Worm (Caenorhabditis elegans) whole organism, young adult: ENCODE data around the gene F59E11.7.

Source experiments
- B0336.3 ChIP-seq: fragments of 200-800 bp; sonication (Bioruptor generic); IDR thresholded peaks from 2 replicates; pipeline ENCODE4 v1.3.6; 2022; ENCODE audit warnings: missing genetic modification characterization, missing compliant biosample characterization
- D2030.7 ChIP-seq: fragments of 200-800 bp; sonication (Bioruptor generic); IDR thresholded peaks from 2 replicates; pipeline ENCODE4 v1.3.6; 2022; ENCODE audit warnings: missing genetic modification reagents, missing genetic modification characterization, missing compliant biosample characterization
- F23B12.7 ChIP-seq: sonication (generic microtip); optimal IDR thresholded peaks from 2 replicates; lab custom pipeline; 2017; ENCODE audit warnings: missing genetic modification characterization, mild to moderate bottlenecking, missing compliant biosample characterization, antibody characterized with exemption, moderate library complexity; ENCODE audit not compliant: insufficient read depth
- F33H1.4 ChIP-seq: fragments of 200-800 bp; sonication (Bioruptor generic); IDR thresholded peaks from 2 replicates; pipeline ENCODE4 v1.3.6; 2022; ENCODE audit warnings: missing genetic modification reagents, missing genetic modification characterization, missing compliant biosample characterization
- F37B4.10 ChIP-seq: fragments of 200-800 bp; sonication (Bioruptor generic); IDR thresholded peaks from 2 replicates; pipeline ENCODE4 v1.3.6; 2022; ENCODE audit warnings: missing genetic modification characterization, missing compliant biosample characterization
- F52B5.7 ChIP-seq: sonication (generic microtip); optimal IDR thresholded peaks from 2 replicates; lab custom pipeline; 2016; ENCODE audit warnings: mild to moderate bottlenecking, missing genetic modification characterization, missing compliant biosample characterization
- T26A5.8 ChIP-seq: sonication (generic microtip); optimal IDR thresholded peaks from 2 replicates; lab custom pipeline; 2016; ENCODE audit warnings: missing genetic modification characterization, missing compliant biosample characterization
- Y53F4B.3 ChIP-seq: fragments of 200-800 bp; sonication (Bioruptor generic); IDR thresholded peaks from 2 replicates; pipeline ENCODE4 v1.3.6; 2022; ENCODE audit warnings: missing genetic modification reagents, missing genetic modification characterization, missing compliant biosample characterization
- Y53G8AR.9 ChIP-seq: fragments of 200-800 bp; sonication (Bioruptor generic); conservative IDR thresholded peaks from 2 replicates; pipeline ENCODE4 v1.3.6; 2022; ENCODE audit warnings: missing genetic modification reagents, missing genetic modification characterization, missing compliant biosample characterization
- Y56A3A.18 ChIP-seq: fragments of 200-800 bp; sonication (Bioruptor generic); IDR thresholded peaks from 2 replicates; pipeline ENCODE4 v1.3.6; 2022; ENCODE audit warnings: missing genetic modification reagents, missing genetic modification characterization, missing compliant biosample characterization
- Y79H2A.3 ChIP-seq: fragments of 200-800 bp; sonication (Bioruptor generic); conservative IDR thresholded peaks from 2 replicates; pipeline ENCODE4 v1.3.6; 2022; ENCODE audit warnings: missing genetic modification reagents, missing genetic modification characterization, missing compliant biosample characterization
- akir-1 ChIP-seq: fragments of 200-800 bp; sonication (Bioruptor generic); optimal IDR thresholded peaks from 2 replicates; lab custom pipeline; 2018; ENCODE audit warnings: mild to moderate bottlenecking, missing genetic modification characterization, moderate library complexity, missing compliant biosample characterization
- aptf-3 ChIP-seq: fragments of 200-800 bp; sonication (Bioruptor generic); IDR thresholded peaks from 2 replicates; pipeline ENCODE4 v1.3.6; 2022; ENCODE audit warnings: missing genetic modification characterization, missing compliant biosample characterization
- atf-7 ChIP-seq: sonication (generic microtip); optimal IDR thresholded peaks from 2 replicates; lab custom pipeline; 2017; ENCODE audit warnings: mild to moderate bottlenecking, missing genetic modification characterization, missing compliant biosample characterization
- attf-5 ChIP-seq: fragments of 200-800 bp; sonication (Bioruptor generic); optimal IDR thresholded peaks from 2 replicates; lab custom pipeline; 2018; ENCODE audit warnings: mild to moderate bottlenecking, missing genetic modification characterization, missing compliant biosample characterization
- attf-6 ChIP-seq: fragments of 200-800 bp; sonication (Bioruptor generic); IDR thresholded peaks from 2 replicates; pipeline ENCODE4 v1.3.6; 2022; ENCODE audit warnings: missing genetic modification reagents, missing genetic modification characterization, missing compliant biosample characterization
- chd-7 ChIP-seq: sonication (generic microtip); optimal IDR thresholded peaks from 2 replicates; lab custom pipeline; 2016; ENCODE audit warnings: mild to moderate bottlenecking, missing genetic modification characterization, moderate library complexity, missing compliant biosample characterization
- dox-1 ChIP-seq: fragments of 200-800 bp; sonication (Bioruptor generic); IDR thresholded peaks from 2 replicates; pipeline ENCODE4 v1.3.6; 2022; ENCODE audit warnings: missing genetic modification reagents, missing genetic modification characterization, missing compliant biosample characterization
- dpl-1 ChIP-seq: fragments of 150-350 bp; optimal IDR thresholded peaks from 2 replicates; lab custom pipeline; 2014; ENCODE audit warnings: missing biosample characterization, missing genetic modification reagents, missing genetic modification characterization
- egl-18 ChIP-seq: fragments of 200-800 bp; sonication (Bioruptor generic); IDR thresholded peaks from 2 replicates; pipeline ENCODE4 v1.3.6; 2022; ENCODE audit warnings: missing genetic modification reagents, missing genetic modification characterization, missing compliant biosample characterization
- fkh-3 ChIP-seq: sonication (generic microtip); optimal IDR thresholded peaks from 2 replicates; lab custom pipeline; 2016; ENCODE audit warnings: mild to moderate bottlenecking, missing genetic modification characterization, missing compliant biosample characterization
- hsf-1 ChIP-seq: fragments of 200-800 bp; sonication (Bioruptor generic); IDR thresholded peaks from 2 replicates; pipeline ENCODE4 v1.3.6; 2022; ENCODE audit warnings: missing genetic modification reagents, missing genetic modification characterization, missing compliant biosample characterization
- let-526 ChIP-seq: fragments of 200-800 bp; sonication (Bioruptor generic); IDR thresholded peaks from 2 replicates; pipeline ENCODE4 v1.3.6; 2022; ENCODE audit warnings: missing genetic modification reagents, missing genetic modification characterization, missing compliant biosample characterization
- let-607 ChIP-seq, 2 experiments: fragments of 200-800 bp in 1 of 2; sonication (Bioruptor generic) in 1 of 2; sonication (generic microtip) in 1 of 2; optimal IDR thresholded peaks; 2 replicates each; lab custom pipeline; 2016 to 2018; ENCODE audit warnings: mild to moderate bottlenecking in 2 of 2, missing compliant biosample characterization in 2 of 2, missing genetic modification characterization in 2 of 2, moderate library complexity in 2 of 2, missing genotype in 1 of 2
- lsl-1 ChIP-seq: fragments of 200-800 bp; sonication (Bioruptor generic); optimal IDR thresholded peaks from 2 replicates; lab custom pipeline; 2018; ENCODE audit warnings: mild to moderate bottlenecking, missing genetic modification characterization, moderate library complexity, missing compliant biosample characterization
- madf-3 ChIP-seq: fragments of 200-800 bp; sonication (Bioruptor generic); IDR thresholded peaks from 2 replicates; pipeline ENCODE4 v1.3.6; 2022; ENCODE audit warnings: missing genetic modification reagents, missing genetic modification characterization, missing compliant biosample characterization
- mcd-1 ChIP-seq: fragments of 200-800 bp; sonication (Bioruptor generic); IDR thresholded peaks from 2 replicates; pipeline ENCODE4 v1.3.6; 2022; ENCODE audit warnings: missing genetic modification reagents, missing genetic modification characterization, missing compliant biosample characterization
- nhr-80 ChIP-seq: sonication (generic microtip); optimal IDR thresholded peaks from 2 replicates; lab custom pipeline; 2016; ENCODE audit warnings: missing genetic modification characterization, missing compliant biosample characterization
- rcor-1 ChIP-seq: fragments of 200-800 bp; sonication (Bioruptor generic); IDR thresholded peaks from 2 replicates; pipeline ENCODE4 v1.3.6; 2022; ENCODE audit warnings: missing genetic modification reagents, missing genetic modification characterization, missing compliant biosample characterization
- sdz-38 ChIP-seq: sonication (generic microtip); optimal IDR thresholded peaks from 2 replicates; lab custom pipeline; 2016; ENCODE audit warnings: missing genotype, missing genetic modification characterization, missing compliant biosample characterization
- snpc-1.3 ChIP-seq: sonication (generic microtip); optimal IDR thresholded peaks from 2 replicates; lab custom pipeline; 2017; ENCODE audit warnings: missing genetic modification characterization, mild to moderate bottlenecking, missing compliant biosample characterization, antibody characterized with exemption, moderate library complexity, missing genotype, missing genetic modification reagents; ENCODE audit not compliant: insufficient read depth
- sptf-2 ChIP-seq: fragments of 200-800 bp; sonication (Bioruptor generic); optimal IDR thresholded peaks from 2 replicates; lab custom pipeline; 2018; ENCODE audit warnings: mild to moderate bottlenecking, missing genetic modification characterization, missing compliant biosample characterization
- tbx-9 ChIP-seq: sonication (generic microtip); optimal IDR thresholded peaks from 2 replicates; lab custom pipeline; 2016; ENCODE audit warnings: borderline replicate concordance, missing genetic modification characterization, inconsistent platforms, missing compliant biosample characterization
- zfh-2 ChIP-seq: fragments of 200-800 bp; sonication (Bioruptor generic); conservative IDR thresholded peaks from 2 replicates; pipeline ENCODE4 v1.3.6; 2022; ENCODE audit warnings: missing genetic modification reagents, missing genetic modification characterization, missing compliant biosample characterization
- ztf-3 ChIP-seq: fragments of 200-800 bp; sonication (Bioruptor generic); optimal IDR thresholded peaks from 2 replicates; lab custom pipeline; 2018; ENCODE audit warnings: mild to moderate bottlenecking, missing genetic modification characterization, missing compliant biosample characterization

Gene F59E11.7

ce11 chrV:8949873-8950272, 40.2 kb upstream of the F59E11.7 start:
- no peak for TF ChIP-seq lsl-1 (GFP tag; lab: Kevin White, UChicago)
- no peak for TF ChIP-seq Y79H2A.3
- no peak for TF ChIP-seq akir-1
- TF ChIP-seq let-526: no peak
- no peak for TF ChIP-seq attf-6 (GFP tag; lab: Robert Waterston, UW)
- 0 out of 2 replicates have a peak, but pooled peaks have one; percentile 28 for TF ChIP-seq rcor-1 (GFP tag; lab: Robert Waterston, UW)
- TF ChIP-seq D2030.7 (GFP tag; lab: Robert Waterston, UW): 0 out of 2 replicates have a peak, but pooled peaks have one; percentile 17
- TF ChIP-seq B0336.3 (GFP tag; lab: Robert Waterston, UW): no peak
- TF ChIP-seq chd-7 (tag; lab: Kevin White, UChicago): no peak
- TF ChIP-seq snpc-1.3 (tag; lab: Kevin White, UChicago): no peak
- no peak for TF ChIP-seq aptf-3
- no peak for TF ChIP-seq dox-1 (GFP tag; lab: Robert Waterston, UW)
- 0 out of 2 replicates have a peak, but pooled peaks have one; percentile 9 for TF ChIP-seq madf-3
- no peak for TF ChIP-seq ztf-3
- no peak for TF ChIP-seq attf-5
- no peak for TF ChIP-seq fkh-3 (tag; lab: Kevin White, UChicago)
- 0 out of 2 replicates have a peak, but pooled peaks have one; percentile 10 for TF ChIP-seq zfh-2 (GFP tag; lab: Robert Waterston, UW)
- no peak for TF ChIP-seq sdz-38 (tag; lab: Kevin White, UChicago)
- no peak for TF ChIP-seq F37B4.10
- TF ChIP-seq T26A5.8 (tag; lab: Kevin White, UChicago): no peak

ce11 chrV:8956387-8957095, 33.5 kb upstream of the F59E11.7 start, which contains the start of gene ttc-17:
TSS of gene ttc-17 (plus strand) at chrV:8957045.
- TF ChIP-seq F52B5.7 (tag; lab: Kevin White, UChicago) (peak; percentile 26), Y53F4B.3 (no peak), Y56A3A.18 (GFP tag; lab: Robert Waterston, UW) (0 out of 2 replicates have a peak, but pooled peaks have one; percentile 61), Y53G8AR.9 (peak; percentile 50; the same call in 1 of the 2 replicates)

ce11 chrV:8964055-8964758, 25.8 kb upstream of the F59E11.7 start, which contains the start of gene nhr-44:
TSS of gene nhr-44 (minus strand) at chrV:8964105.
- no peak for TF ChIP-seq F23B12.7 (tag; lab: Kevin White, UChicago)
- TF ChIP-seq sptf-2 (GFP tag; lab: Kevin White, UChicago): no peak
- no peak for TF ChIP-seq dpl-1 (GFP tag; lab: Kevin White, UChicago)
- no peak for TF ChIP-seq F33H1.4 (GFP tag; lab: Robert Waterston, UW)
- no peak for TF ChIP-seq let-607 (tag; optimal IDR thresholded peaks at IDR 0.05; lab: Kevin White, UChicago)
- no peak for TF ChIP-seq mcd-1 (GFP tag; lab: Robert Waterston, UW)
- no peak for TF ChIP-seq atf-7
- no peak for TF ChIP-seq egl-18 (GFP tag; lab: Robert Waterston, UW)
- TF ChIP-seq tbx-9: no peak
- TF ChIP-seq hsf-1 (GFP tag; lab: Robert Waterston, UW): no peak
- TF ChIP-seq nhr-80 (tag; lab: Kevin White, UChicago): no peak
- TF ChIP-seq, all 124 proteins: peak for 0
